Fruit fly (Drosophila melanogaster): ENCODE measurements around the gene CG7560.
A peak's percentile ranks its signal among the peaks of the same experiment; 100 is the strongest.

The CG7560 gene

dm6 chr3L:11375304-11375703 lies 49.7 kb upstream of the CG7560 start (continued):
- TF ChIP-seq CG32006 (GFP tag; optimal IDR thresholded peaks at IDR 0.05), result peak; percentile 81
- TF ChIP-seq esn (GFP tag; optimal IDR thresholded peaks at IDR 0.05), result peak; percentile 65
- peak; percentile 66 for TF ChIP-seq acj6 (GFP tag; optimal IDR thresholded peaks at IDR 0.05)
- peak; percentile 62 for TF ChIP-seq net (GFP tag; optimal IDR thresholded peaks at IDR 0.05)
- TF ChIP-seq CG6163 (GFP tag; IDR thresholded peaks at IDR 0.05), result peak; percentile 80
- peak; percentile 38 for TF ChIP-seq spab (GFP tag; optimal IDR thresholded peaks at IDR 0.05)
- peak; percentile 46 for TF ChIP-seq Smox (GFP tag; optimal IDR thresholded peaks at IDR 0.05)
- no peak for TF ChIP-seq Eip93F (GFP tag; optimal IDR thresholded peaks at IDR 0.05)
- peak; percentile 48 for TF ChIP-seq Hr39 (GFP tag; optimal IDR thresholded peaks at IDR 0.05)
- peak; percentile 55 for TF ChIP-seq CG6808 (GFP tag; optimal IDR thresholded peaks at IDR 0.05)
- TF ChIP-seq CG6276 (GFP tag; optimal IDR thresholded peaks at IDR 0.05), result peak; percentile 62
- TF ChIP-seq salr (GFP tag; optimal IDR thresholded peaks at IDR 0.05), result peak in 1 of 2 experiments; percentile 62
- no peak for TF ChIP-seq CG8319 (GFP tag; optimal IDR thresholded peaks at IDR 0.05)
- peak; percentile 88 for TF ChIP-seq Eip78C (GFP tag)
- TF ChIP-seq CG8119 (GFP tag; IDR thresholded peaks at IDR 0.05), result peak; percentile 72
- peak; percentile 55 for TF ChIP-seq CG34406 (GFP tag; optimal IDR thresholded peaks at IDR 0.05)
- TF ChIP-seq vri (GFP tag; optimal IDR thresholded peaks at IDR 0.05), result peak; percentile 36
- peak; percentile 68 for TF ChIP-seq CG3919 (GFP tag; optimal IDR thresholded peaks at IDR 0.05)

- TF ChIP-seq fkh (GFP tag; optimal IDR thresholded peaks at IDR 0.05) (peak; percentile 19), Sox102F (GFP tag; optimal IDR thresholded peaks at IDR 0.05) (no peak)
These were observed 48.6 kb upstream of the CG7560 start for dm6 chr3L:11376224-11376813.

dm6 chr3L:11378429-11378914 lies 46.5 kb upstream of the CG7560 start:
- TF ChIP-seq OdsH (GFP tag; optimal IDR thresholded peaks at IDR 0.05) (no peak), svp (GFP tag) (peak; percentile 12)

- TF ChIP-seq ss (GFP tag; optimal IDR thresholded peaks at IDR 0.05), result peak; percentile 81 to 86
- peak; percentile 66 for TF ChIP-seq CG16779 (tag; optimal IDR thresholded peaks at IDR 0.05)
- TF ChIP-seq Eip75B (GFP tag; optimal IDR thresholded peaks at IDR 0.05), result peak; percentile 91
- peak; percentile 73 for TF ChIP-seq acj6 (GFP tag; optimal IDR thresholded peaks at IDR 0.05)
- TF ChIP-seq Ets21C (GFP tag; optimal IDR thresholded peaks at IDR 0.05), result peak; percentile 56
- peak; percentile 88 for TF ChIP-seq CG6792 (GFP tag; optimal IDR thresholded peaks at IDR 0.05)
- TF ChIP-seq Eip78C (GFP tag), result peak; percentile 94
- TF ChIP-seq CG6854 (GFP tag; optimal IDR thresholded peaks at IDR 0.05), result peak; percentile 84
- TF ChIP-seq CG15336 (GFP tag; IDR thresholded peaks at IDR 0.05), result peak; percentile 57
- peak; percentile 78 for TF ChIP-seq spab (GFP tag; optimal IDR thresholded peaks at IDR 0.05)
- TF ChIP-seq Sox15 (GFP tag; optimal IDR thresholded peaks at IDR 0.05), result peak; percentile 67
- TF ChIP-seq CG10631 (GFP tag; optimal IDR thresholded peaks at IDR 0.05), result peak; percentile 80
- TF ChIP-seq Hr39 (GFP tag; optimal IDR thresholded peaks at IDR 0.05), result peak; percentile 82
- TF ChIP-seq Blimp-1 (GFP tag; optimal IDR thresholded peaks at IDR 0.05), result peak; percentile 62
- peak; percentile 89 for TF ChIP-seq esn (GFP tag; optimal IDR thresholded peaks at IDR 0.05)
- peak; percentile 87 for TF ChIP-seq dsx (GFP tag; optimal IDR thresholded peaks at IDR 0.05; ENCODE audit: poor library complexity, severe bottlenecking)
- TF ChIP-seq Eip93F (GFP tag; optimal IDR thresholded peaks at IDR 0.05), result peak; percentile 25
- TF ChIP-seq Ets96B (tag; optimal IDR thresholded peaks at IDR 0.05), result peak; percentile 84
- TF ChIP-seq CG1621 (tag; optimal IDR thresholded peaks at IDR 0.05), result peak; percentile 87
- TF ChIP-seq dac (GFP tag; optimal IDR thresholded peaks at IDR 0.05), result peak; percentile 34
- TF ChIP-seq CG6808 (GFP tag; optimal IDR thresholded peaks at IDR 0.05), result peak; percentile 81
- peak; percentile 77 for TF ChIP-seq CG3032 (tag; optimal IDR thresholded peaks at IDR 0.05)
- peak; percentile 85 for TF ChIP-seq cyc (GFP tag; optimal IDR thresholded peaks at IDR 0.05)
- TF ChIP-seq CG11902 (GFP tag; optimal IDR thresholded peaks at IDR 0.05), result peak; percentile 64
- TF ChIP-seq CG10669 (GFP tag; optimal IDR thresholded peaks at IDR 0.05), result peak; percentile 82
- peak; percentile 85 for TF ChIP-seq Sox14 (GFP tag; optimal IDR thresholded peaks at IDR 0.05)
- TF ChIP-seq CG3919 (GFP tag; optimal IDR thresholded peaks at IDR 0.05), result peak; percentile 89
- peak; percentile 56 for TF ChIP-seq fd85E (GFP tag; optimal IDR thresholded peaks at IDR 0.05)
- TF ChIP-seq CG8119 (GFP tag; IDR thresholded peaks at IDR 0.05), result no peak; the same call in 2 of the 3 replicates
These were observed 45.1 kb upstream of the CG7560 start for dm6 chr3L:11379698-11380438.

Data from whole organism, prepupa.